Worm (Caenorhabditis elegans): Measurements from ENCODE around the gene F49E8.8.

F49E8.8 gene

DNA sequence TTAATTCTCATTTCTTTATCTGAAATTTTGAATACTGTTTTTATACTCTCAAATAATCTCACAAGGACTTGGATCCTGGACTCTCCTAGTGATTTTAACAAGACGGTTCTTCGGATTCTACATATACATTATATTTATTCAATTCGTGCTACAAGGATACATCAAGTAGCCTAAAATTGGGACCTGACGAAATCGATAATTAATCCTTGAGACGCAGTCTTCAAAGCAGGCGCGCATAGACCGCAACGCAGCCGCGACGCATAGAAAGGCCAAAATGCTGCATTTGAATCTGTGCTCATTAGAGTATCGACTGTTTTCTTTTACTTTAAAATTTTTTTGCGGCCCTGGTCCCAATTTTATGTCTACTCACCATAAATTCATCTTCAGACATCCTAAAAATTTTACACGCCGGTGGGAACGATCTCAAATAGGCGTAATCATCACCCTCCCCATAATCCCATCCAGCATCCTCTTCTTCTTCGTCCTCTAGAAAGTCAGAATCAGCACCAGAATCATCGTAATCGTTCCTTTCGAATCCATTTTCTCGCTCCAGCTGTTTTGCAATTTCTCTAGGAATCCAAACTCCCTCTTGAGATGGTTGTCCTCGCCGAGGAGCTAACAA is 18.8 kb downstream of the F49E8.8 start, which contains the start of gene cec-4:
Gene cec-4 (plus strand): TSS at position 572 of the 622 bp plus-strand sequence.
- TF ChIP-seq skn-1 (tag; optimal IDR thresholded peaks at IDR 0.05) (no peak), efl-3 (GFP tag; optimal IDR thresholded peaks at IDR 0.05) (no peak), efl-1 (optimal IDR thresholded peaks at IDR 0.05) (peak in 1 of 2 experiments; percentile 15), efl-1 (GFP tag; optimal IDR thresholded peaks at IDR 0.05 in 1 of 2) (no peak), ces-1 (GFP tag; optimal IDR thresholded peaks at IDR 0.05) (no peak), ztf-11 (tag; optimal IDR thresholded peaks at IDR 0.05) (no peak), ceh-63 (GFP tag; optimal IDR thresholded peaks at IDR 0.05) (peak; percentile 8), aha-1 (tag; optimal IDR thresholded peaks at IDR 0.05) (no peak)

DNA sequence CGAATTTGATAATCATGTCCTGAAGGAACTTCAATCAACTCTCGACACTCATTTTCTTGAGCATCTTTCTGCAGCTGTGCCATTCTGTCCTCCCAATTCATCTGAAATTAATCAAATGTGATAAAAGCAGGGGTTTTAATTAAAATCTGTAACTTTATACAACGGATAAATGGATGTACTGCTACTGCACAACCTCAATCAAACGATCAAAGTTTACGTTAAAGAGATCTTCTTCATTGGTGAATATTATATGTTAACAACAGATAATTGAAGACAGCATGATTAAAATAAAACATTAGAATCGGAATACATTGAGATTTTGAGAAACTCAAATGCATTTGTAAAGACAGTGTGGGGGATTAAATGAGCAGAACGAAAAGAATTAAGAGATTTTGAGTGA is 21.8 kb downstream of the F49E8.8 start, which contains the start of gene F32E10.5:
Gene F32E10.5 (minus strand): TSS at position 101 of the 400 bp plus-strand sequence.
- TF ChIP-seq blmp-1 (tag; optimal IDR thresholded peaks at IDR 0.05) (no peak), sox-4 (tag; optimal IDR thresholded peaks at IDR 0.05) (no peak), lin-13 (GFP tag; optimal IDR thresholded peaks at IDR 0.05) (no peak), tlp-1 (tag; optimal IDR thresholded peaks at IDR 0.05) (no peak), hpl-2 (GFP tag; optimal IDR thresholded peaks at IDR 0.05) (no peak), fos-1 (tag; optimal IDR thresholded peaks at IDR 0.05) (no peak), fkh-8 (tag; optimal IDR thresholded peaks at IDR 0.05) (no peak), zag-1 (tag; optimal IDR thresholded peaks at IDR 0.05) (no peak), nhr-47 (tag; optimal IDR thresholded peaks at IDR 0.05) (no peak), C34B4.2 (tag; optimal IDR thresholded peaks at IDR 0.05) (no peak)

- no peak for TF ChIP-seq efl-3 (GFP tag; optimal IDR thresholded peaks at IDR 0.05)
- TF ChIP-seq unc-30 (tag; optimal IDR thresholded peaks at IDR 0.05): no peak
- peak; percentile 12 to 66 (median 54) for TF ChIP-seq ceh-82 (tag; optimal IDR thresholded peaks at IDR 0.05)
- TF ChIP-seq C04F5.9 (tag; optimal IDR thresholded peaks at IDR 0.05): no peak
- no peak for TF ChIP-seq jun-1 (tag; optimal IDR thresholded peaks at IDR 0.05)
- TF ChIP-seq nhr-47 (tag; optimal IDR thresholded peaks at IDR 0.05): peak; percentile 74
- TF ChIP-seq elt-3 (tag; optimal IDR thresholded peaks at IDR 0.05): peak in 1 of 6 experiments; percentile 21
- peak; percentile 89 for TF ChIP-seq snu-23 (GFP tag; optimal IDR thresholded peaks at IDR 0.05)
- peak; percentile 75 for TF ChIP-seq swsn-7 (tag; optimal IDR thresholded peaks at IDR 0.05)
- no peak for TF ChIP-seq C34B4.2 (tag; optimal IDR thresholded peaks at IDR 0.05)
- peak; percentile 72 to 86 for TF ChIP-seq lsy-2 (tag; optimal IDR thresholded peaks at IDR 0.05)
- TF ChIP-seq sptf-1 (tag; optimal IDR thresholded peaks at IDR 0.05): no peak
- no peak for TF ChIP-seq sup-37 (GFP tag; optimal IDR thresholded peaks at IDR 0.05)
- TF ChIP-seq ets-5 (GFP tag; IDR thresholded peaks at IDR 0.05): no peak
- peak; percentile 58 for TF ChIP-seq egl-13 (tag; optimal IDR thresholded peaks at IDR 0.05)
- TF ChIP-seq mab-9 (GFP tag; IDR thresholded peaks at IDR 0.05): no peak
- peak; percentile 91 for TF ChIP-seq lin-14 (GFP tag; optimal IDR thresholded peaks at IDR 0.05)
- TF ChIP-seq nhr-20 (tag; optimal IDR thresholded peaks at IDR 0.05): peak; percentile 74
- no peak for TF ChIP-seq hpl-2 (GFP tag; optimal IDR thresholded peaks at IDR 0.05)
- peak in 1 of 2 experiments; percentile 68 for TF ChIP-seq mdl-1 (tag; optimal IDR thresholded peaks at IDR 0.05)
- TF ChIP-seq Y116A8C.19 (tag; optimal IDR thresholded peaks at IDR 0.05; ENCODE audit: borderline replicate concordance): no peak
- TF ChIP-seq ceh-88 (GFP tag; IDR thresholded peaks at IDR 0.05): no peak
- TF ChIP-seq mep-1 (tag; optimal IDR thresholded peaks at IDR 0.05): peak; percentile 76
- TF ChIP-seq lin-39 (tag; optimal IDR thresholded peaks at IDR 0.05): no peak
- peak; percentile 47; the same call in 1 of the 2 replicates for TF ChIP-seq isw-1 (GFP tag; IDR thresholded peaks at IDR 0.05)
- TF ChIP-seq nhr-84 (tag; optimal IDR thresholded peaks at IDR 0.05): no peak
- peak; percentile 34 for TF ChIP-seq blmp-1 (tag; optimal IDR thresholded peaks at IDR 0.05)
- TF ChIP-seq alr-1 (tag; optimal IDR thresholded peaks at IDR 0.05; ENCODE audit: borderline replicate concordance): no peak
- TF ChIP-seq ztf-4 (tag; optimal IDR thresholded peaks at IDR 0.05): peak; percentile 22
- peak; percentile 72 for TF ChIP-seq unc-130 (tag; optimal IDR thresholded peaks at IDR 0.05)
- peak; percentile 78 to 81 for TF ChIP-seq efl-1 (optimal IDR thresholded peaks at IDR 0.05)
- TF ChIP-seq efl-1 (GFP tag; optimal IDR thresholded peaks at IDR 0.05 in 1 of 2): peak; percentile 75 to 96
- TF ChIP-seq dpl-1 (GFP tag; optimal IDR thresholded peaks at IDR 0.05): peak; percentile 67 to 80 (median 74)
- TF ChIP-seq nhr-77 (tag; optimal IDR thresholded peaks at IDR 0.05): peak; percentile 66
- peak; percentile 71 for TF ChIP-seq xbp-1 (tag; optimal IDR thresholded peaks at IDR 0.05)
- TF ChIP-seq irx-1 (tag; optimal IDR thresholded peaks at IDR 0.05): peak; percentile 12
These were observed 23.7 kb downstream of the F49E8.8 start, which contains the start of the genes cec-5 and nol-10 for ce11 chrIV:7580062-7580614. Gene cec-5, minus strand, starts transcription at chrIV:7580112. Gene nol-10, plus strand, starts transcription at chrIV:7580597.

Data from whole organism, L1 larva.